Worm (Caenorhabditis elegans) whole organism, young adult: ENCODE results near the gene F45G2.9.

Experiments
- akir-1 ChIP-seq: fragments of 200-800 bp; sonication (Bioruptor generic); optimal IDR thresholded peaks from 2 replicates; lab custom pipeline; 2018; ENCODE audit warnings: mild to moderate bottlenecking, missing genetic modification characterization, moderate library complexity, missing compliant biosample characterization
- bed-1 ChIP-seq: fragments of 200-800 bp; sonication (Bioruptor generic); IDR thresholded peaks from 2 replicates; pipeline ENCODE4 v1.3.6; 2022; ENCODE audit warnings: missing genetic modification reagents, missing genetic modification characterization, missing compliant biosample characterization
- ccch-3 ChIP-seq: fragments of 200-800 bp; sonication (Bioruptor generic); optimal IDR thresholded peaks from 2 replicates; lab custom pipeline; 2018; ENCODE audit warnings: mild to moderate bottlenecking, missing genetic modification characterization, missing compliant biosample characterization
- him-1 ChIP-seq: sonication (generic microtip); optimal IDR thresholded peaks from 2 replicates; lab custom pipeline; 2016; ENCODE audit warnings: missing genotype, missing genetic modification reagents, missing genetic modification characterization, missing compliant biosample characterization
- pha-4 ChIP-seq: fragments of 150-350 bp; sonication (generic microtip); optimal IDR thresholded peaks from 2 replicates; lab custom pipeline; 2014; ENCODE audit warnings: missing biosample characterization, missing genetic modification reagents, missing genetic modification characterization
- rpc-1 ChIP-seq, 2 experiments: fragments of 150-350 bp in 1 of 2; sonication (generic microtip) in 1 of 2; optimal IDR thresholded peaks; 2 replicates each; lab custom pipeline; 2014 to 2018; ENCODE audit warnings: missing biosample characterization in 1 of 2, missing genetic modification characterization in 1 of 2, missing genetic modification reagents in 1 of 2, missing genotype in 1 of 2
- sptf-2 ChIP-seq: fragments of 200-800 bp; sonication (Bioruptor generic); optimal IDR thresholded peaks from 2 replicates; lab custom pipeline; 2018; ENCODE audit warnings: mild to moderate bottlenecking, missing genetic modification characterization, missing compliant biosample characterization
- ztf-22 ChIP-seq: fragments of 200-800 bp; sonication (Bioruptor generic); optimal IDR thresholded peaks from 2 replicates; lab custom pipeline; 2018; ENCODE audit warnings: mild to moderate bottlenecking, missing genetic modification characterization, moderate library complexity, missing compliant biosample characterization
- ztf-3 ChIP-seq: fragments of 200-800 bp; sonication (Bioruptor generic); optimal IDR thresholded peaks from 2 replicates; lab custom pipeline; 2018; ENCODE audit warnings: mild to moderate bottlenecking, missing genetic modification characterization, missing compliant biosample characterization

DNA sequence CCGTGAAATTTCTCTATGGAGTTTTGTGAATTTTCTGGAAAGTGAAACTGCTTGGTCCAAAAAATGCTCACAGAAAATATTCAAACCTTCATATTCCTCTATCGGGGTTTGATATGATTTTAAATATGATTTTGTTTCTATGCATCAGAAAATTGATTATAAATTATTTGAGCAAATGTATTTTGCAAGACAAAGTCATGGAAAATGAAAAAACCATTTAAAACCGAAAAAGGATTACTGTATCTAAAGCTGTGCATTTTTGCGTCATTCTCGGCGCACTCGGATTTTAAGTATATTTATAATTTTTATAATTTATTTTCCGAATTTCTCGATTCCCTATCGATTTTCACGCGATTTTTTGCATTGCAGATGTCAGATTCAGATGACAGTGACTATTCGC lies 34.8 kb upstream of the F45G2.9 start, which contains the start of gene pssy-2:
- no peak for TF ChIP-seq bed-1
- TF ChIP-seq pha-4 (tag; lab: Kevin White, UChicago), result no peak
- TF ChIP-seq ztf-22 (GFP tag; lab: Kevin White, UChicago), result no peak
- no peak for TF ChIP-seq him-1 (tag; lab: Kevin White, UChicago)
- TF ChIP-seq rpc-1 (optimal IDR thresholded peaks at IDR 0.05; lab: Kevin White, UChicago), result no peak
- TF ChIP-seq rpc-1 (tag; optimal IDR thresholded peaks at IDR 0.05; lab: Kevin White, UChicago), result no peak
- TF ChIP-seq sptf-2 (GFP tag; lab: Kevin White, UChicago), result no peak
- TF ChIP-seq ztf-3 (GFP tag; lab: Kevin White, UChicago), result no peak
- TF ChIP-seq akir-1 (GFP tag; lab: Kevin White, UChicago), result no peak
- no peak for TF ChIP-seq ccch-3 (GFP tag; lab: Kevin White, UChicago)
